Worm (Caenorhabditis elegans) whole organism, L4 larva: Measurements from ENCODE around the gene Y75B12A.2.

Experiments
- F10B5.3 ChIP-seq: sonication (generic microtip); optimal IDR thresholded peaks from 2 replicates; lab custom pipeline; 2016; ENCODE audit warnings: mild to moderate bottlenecking, missing genetic modification characterization, missing compliant biosample characterization
- F44E2.7 ChIP-seq: fragments of 200-800 bp; sonication (Bioruptor generic); IDR thresholded peaks from 2 replicates; pipeline ENCODE4 v2.1.2; 2022; ENCODE audit warnings: missing genetic modification characterization, missing compliant biosample characterization
- Y105C5A.15 ChIP-seq: fragments of 200-800 bp; sonication (Bioruptor generic); IDR thresholded peaks from 2 replicates; pipeline ENCODE4 v1.3.6; 2022; ENCODE audit warnings: missing genetic modification characterization, missing compliant biosample characterization
- Y48G9A.11 ChIP-seq: fragments of 200-800 bp; sonication (Bioruptor generic); IDR thresholded peaks from 2 replicates; pipeline ENCODE4 v1.3.6; 2022; ENCODE audit warnings: missing genetic modification reagents, missing genetic modification characterization, missing compliant biosample characterization
- ZK337.2 ChIP-seq: fragments of 200-800 bp; sonication (Bioruptor generic); IDR thresholded peaks from 2 replicates; pipeline ENCODE4 v1.3.6; 2022; ENCODE audit warnings: missing genetic modification reagents, missing genetic modification characterization, missing compliant biosample characterization
- aha-1 ChIP-seq: fragments of 150-350 bp; peaks from one replicate; lab custom pipeline; 2014; ENCODE audit warnings: missing biosample characterization, missing genetic modification characterization
- arid-1 ChIP-seq: fragments of 200-800 bp; sonication (Bioruptor generic); conservative IDR thresholded peaks from 2 replicates; pipeline ENCODE4 v1.3.6; 2022; ENCODE audit warnings: missing genetic modification reagents, missing genetic modification characterization, missing compliant biosample characterization
- attf-4 ChIP-seq: sonication (generic microtip); optimal IDR thresholded peaks from 3 replicates; lab custom pipeline; 2017; ENCODE audit warnings: missing biosample characterization, missing genetic modification characterization
- ceh-20 ChIP-seq: fragments of 200-800 bp; sonication (Bioruptor generic); IDR thresholded peaks from 2 replicates; pipeline ENCODE4 v1.3.6; 2022; ENCODE audit warnings: missing genetic modification reagents, missing genetic modification characterization, missing compliant biosample characterization
- ceh-28 ChIP-seq: fragments of 150-350 bp; optimal IDR thresholded peaks from 2 replicates; lab custom pipeline; 2014; ENCODE audit warnings: missing biosample characterization, missing genetic modification reagents, missing genetic modification characterization
- ceh-62 ChIP-seq: sonication (generic microtip); optimal IDR thresholded peaks from 2 replicates; lab custom pipeline; 2017; ENCODE audit warnings: missing biosample characterization, missing genetic modification characterization
- daf-19 ChIP-seq: fragments of 200-800 bp; sonication (Bioruptor generic); conservative IDR thresholded peaks from 2 replicates; pipeline ENCODE4 v1.3.6; 2022; ENCODE audit warnings: missing genetic modification characterization, missing compliant biosample characterization
- dve-1 ChIP-seq: sonication (generic microtip); optimal IDR thresholded peaks from 2 replicates; lab custom pipeline; 2017; ENCODE audit warnings: antibody characterized with exemption, mild to moderate bottlenecking, missing genetic modification characterization, missing compliant biosample characterization; ENCODE audit not compliant: insufficient read depth
- fkh-10 ChIP-seq: fragments of 150-350 bp; optimal IDR thresholded peaks from 2 replicates; lab custom pipeline; 2014; ENCODE audit warnings: missing biosample characterization, missing genetic modification reagents, missing genetic modification characterization
- fos-1 ChIP-seq: fragments of 150-350 bp; optimal IDR thresholded peaks from 2 replicates; lab custom pipeline; 2014; ENCODE audit warnings: missing biosample characterization, missing genetic modification characterization
- gei-8 ChIP-seq: fragments of 200-800 bp; sonication (Bioruptor generic); optimal IDR thresholded peaks from 2 replicates; lab custom pipeline; 2018; ENCODE audit warnings: mild to moderate bottlenecking, missing genetic modification characterization, missing compliant biosample characterization
- hmg-1.1 ChIP-seq: fragments of 200-800 bp; sonication (Bioruptor generic); IDR thresholded peaks from 2 replicates; pipeline ENCODE4 v1.3.6; 2022; ENCODE audit warnings: missing genetic modification reagents, missing genetic modification characterization, missing compliant biosample characterization
- lin-13 ChIP-seq: fragments of 150-350 bp; optimal IDR thresholded peaks from 2 replicates; lab custom pipeline; 2014; ENCODE audit warnings: missing biosample characterization, missing genetic modification reagents, missing genetic modification characterization
- lin-29 ChIP-seq: fragments of 200-800 bp; sonication (Bioruptor generic); IDR thresholded peaks from 2 replicates; pipeline ENCODE4 v1.3.6; 2022; ENCODE audit warnings: missing genetic modification reagents, missing genetic modification characterization, missing compliant biosample characterization
- lin-38 ChIP-seq: fragments of 200-800 bp; sonication (Bioruptor generic); IDR thresholded peaks from 2 replicates; pipeline ENCODE4 v1.3.6; 2022; ENCODE audit warnings: missing genetic modification reagents, missing genetic modification characterization, missing compliant biosample characterization
- lsy-2 ChIP-seq, 2 experiments: fragments of 150-350 bp in 1 of 2; sonication (generic microtip) in 1 of 2; optimal IDR thresholded peaks; 2 replicates each; lab custom pipeline; 2014 to 2017; ENCODE audit warnings: missing biosample characterization in 2 of 2, missing genetic modification characterization in 2 of 2
- mes-2 ChIP-seq: sonication (generic microtip); optimal IDR thresholded peaks from 2 replicates; lab custom pipeline; 2016; ENCODE audit warnings: missing genotype, mild to moderate bottlenecking, missing genetic modification characterization, missing compliant biosample characterization; ENCODE audit not compliant: poor library complexity, severe bottlenecking
- mxl-2 ChIP-seq: fragments of 200-800 bp; sonication (Bioruptor generic); conservative IDR thresholded peaks from 2 replicates; pipeline ENCODE4 v1.3.6; 2022; ENCODE audit warnings: missing genetic modification reagents, missing genetic modification characterization, missing compliant biosample characterization
- nhr-6 ChIP-seq: fragments of 150-350 bp; optimal IDR thresholded peaks from 2 replicates; lab custom pipeline; 2014; ENCODE audit warnings: missing biosample characterization, missing genetic modification characterization
- pha-4 ChIP-seq, 2 experiments: fragments of 150-350 bp in 1 of 2; fragments of 200-800 bp in 1 of 2; sonication (Bioruptor generic) in 1 of 2; IDR thresholded peaks in 1 of 2; optimal IDR thresholded peaks in 1 of 2; 2 replicates each; pipeline versions ENCODE4 v1.3.6 to Lab custom; 2014 to 2022; ENCODE audit warnings: missing genetic modification characterization in 2 of 2, missing genetic modification reagents in 2 of 2, missing biosample characterization in 1 of 2, missing compliant biosample characterization in 1 of 2
- rbr-2 ChIP-seq: sonication (generic microtip); optimal IDR thresholded peaks from 2 replicates; lab custom pipeline; 2016; ENCODE audit warnings: missing genotype, missing genetic modification characterization, missing compliant biosample characterization
- saeg-2 ChIP-seq: fragments of 200-800 bp; sonication (Bioruptor generic); IDR thresholded peaks from 2 replicates; pipeline ENCODE4 v1.3.6; 2022; ENCODE audit warnings: missing genetic modification reagents, missing genetic modification characterization, missing compliant biosample characterization
- spr-1 ChIP-seq: sonication (generic microtip); optimal IDR thresholded peaks from 2 replicates; lab custom pipeline; 2016; ENCODE audit warnings: mild to moderate bottlenecking, missing genetic modification characterization, missing compliant biosample characterization
- unc-62 ChIP-seq, 3 experiments: fragments of 150-350 bp in 1 of 3; sonication (generic microtip); optimal IDR thresholded peaks in 2 of 3; peaks in 1 of 3; 1 replicate in 1 of 3; 2 replicates in 2 of 3; lab custom pipeline; 2014 to 2017; ENCODE audit warnings: missing biosample characterization in 3 of 3, missing genetic modification characterization in 3 of 3, missing genetic modification reagents in 3 of 3, missing genotype in 1 of 3
- vab-7 ChIP-seq: fragments of 200-800 bp; sonication (Bioruptor generic); IDR thresholded peaks from 2 replicates; pipeline ENCODE4 v1.3.6; 2022; ENCODE audit warnings: missing genetic modification reagents, missing genetic modification characterization, missing compliant biosample characterization
- zag-1 ChIP-seq: fragments of 150-350 bp; optimal IDR thresholded peaks from 2 replicates; lab custom pipeline; 2014; ENCODE audit warnings: missing biosample characterization, missing genetic modification characterization
- zip-2 ChIP-seq: fragments of 150-350 bp; optimal IDR thresholded peaks from 2 replicates; lab custom pipeline; 2014; ENCODE audit warnings: missing biosample characterization, missing genetic modification characterization
- ztf-11 ChIP-seq: fragments of 150-350 bp; optimal IDR thresholded peaks from 2 replicates; lab custom pipeline; 2014; ENCODE audit warnings: missing biosample characterization, missing genetic modification characterization
- ztf-7 ChIP-seq: fragments of 150-350 bp; optimal IDR thresholded peaks from 2 replicates; lab custom pipeline; 2014; ENCODE audit warnings: missing biosample characterization, missing genetic modification characterization

Y75B12A.2 gene

DNA sequence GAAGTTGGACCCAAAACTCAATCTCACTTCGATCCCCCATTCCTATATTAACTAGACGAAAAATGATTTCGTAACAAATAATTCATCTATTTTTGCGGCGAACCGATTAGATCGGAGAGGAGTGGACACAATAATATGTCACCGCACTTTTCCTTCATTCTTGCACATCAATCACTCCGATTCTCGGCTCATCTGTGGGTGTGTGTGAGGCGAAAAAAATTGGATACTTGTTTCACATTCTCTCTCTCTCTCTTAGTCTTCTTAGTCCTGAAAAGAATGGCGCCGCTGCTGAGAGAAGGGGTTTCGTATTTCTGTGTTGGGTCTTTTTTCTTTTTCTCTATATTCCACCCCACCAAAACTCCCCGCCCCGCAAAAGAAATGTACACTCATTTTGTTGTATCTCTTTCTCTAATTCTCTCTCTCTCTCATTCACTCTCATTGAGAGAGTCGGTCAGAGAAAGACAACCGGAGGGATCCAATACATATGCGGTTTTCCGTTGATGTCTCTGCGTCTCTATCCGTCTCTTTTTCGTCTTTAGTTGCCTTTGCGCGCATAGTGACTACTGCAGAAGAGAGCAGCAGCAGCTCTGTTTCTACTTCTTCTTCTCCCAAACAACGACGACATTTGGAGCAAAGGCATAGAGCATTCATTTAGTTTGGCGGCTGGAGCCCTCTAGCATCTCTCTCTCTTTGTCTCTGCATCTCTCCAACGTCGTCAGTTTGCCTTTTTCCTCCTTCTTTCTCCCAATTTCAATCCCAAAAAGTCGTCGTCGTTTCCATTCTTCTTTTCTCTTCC is 38.1 kb upstream of the Y75B12A.2 start, which contains the start of gene unc-76 (continued):
- no peak for TF ChIP-seq ztf-7
- TF ChIP-seq ceh-62 (tag; lab: Kevin White, UChicago): no peak
- peak; percentile 55 for TF ChIP-seq ceh-20
- TF ChIP-seq arid-1 (GFP tag; lab: Robert Waterston, UW): 0 out of 2 replicates have a peak, but pooled peaks have one; percentile 32
- TF ChIP-seq lin-29 (GFP tag; lab: Robert Waterston, UW): no peak

DNA sequence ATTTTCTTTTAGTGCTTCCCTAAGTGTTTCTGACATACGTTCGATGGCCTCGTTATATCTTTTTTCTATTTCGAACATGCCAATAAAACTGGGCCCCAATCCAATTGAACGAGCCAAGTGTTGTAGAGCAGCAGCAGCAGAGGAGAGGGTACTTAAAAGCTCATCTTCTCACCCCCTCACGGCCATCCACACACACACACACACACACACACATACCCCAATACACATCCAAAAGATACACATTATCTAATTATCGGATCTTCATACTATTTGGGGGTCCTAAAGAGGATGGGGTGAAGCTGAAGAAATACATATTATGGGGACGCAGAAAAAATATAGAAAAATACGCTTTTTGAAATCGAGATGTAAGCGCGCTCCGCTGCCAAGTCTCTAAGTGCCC is 36.6 kb upstream of the Y75B12A.2 start:
- TF ChIP-seq daf-19 (GFP tag; lab: Robert Waterston, UW) (no peak), aha-1 (tag; lab: Kevin White, UChicago) (peak; percentile 71), zip-2 (tag; lab: Kevin White, UChicago) (no peak)

DNA sequence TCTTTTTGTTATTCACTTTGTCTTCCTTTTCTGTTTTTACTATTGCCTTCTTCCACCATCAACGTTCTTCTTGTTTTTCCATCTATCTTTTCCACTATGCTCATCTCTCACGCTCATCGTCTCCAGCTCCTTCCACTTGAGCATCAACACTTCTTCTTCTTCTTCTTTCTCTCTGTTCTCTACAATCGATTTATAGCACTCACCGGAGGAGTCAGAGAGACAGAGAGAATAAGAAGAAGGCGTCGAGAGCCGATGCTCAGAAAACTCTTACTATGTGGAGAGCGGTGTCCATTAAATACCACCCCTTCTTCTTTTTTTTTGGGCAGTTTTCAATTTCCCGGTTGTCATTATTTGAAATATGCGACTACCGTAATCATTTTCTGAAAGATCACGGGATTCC is 34.5 kb upstream of the Y75B12A.2 start:
- TF ChIP-seq mxl-2 (GFP tag; lab: Robert Waterston, UW) (no peak), ztf-11 (tag; lab: Kevin White, UChicago) (no peak), pha-4 (GFP tag; IDR thresholded peaks at IDR 0.05; lab: Robert Waterston, UW) (no peak), pha-4 (tag; optimal IDR thresholded peaks at IDR 0.05; lab: Kevin White, UChicago) (no peak), F44E2.7 (GFP tag; lab: Robert Waterston, UW) (no peak), lsy-2 (tag; optimal IDR thresholded peaks at IDR 0.05; lab: Kevin White, UChicago) (peak in 1 of 2 experiments; percentile 32), unc-62 (GFP tag; optimal IDR thresholded peaks at IDR 0.05 in 1 of 2; lab: Kevin White, UChicago) (peak in 1 of 2 experiments; percentile 25), unc-62 (tag; optimal IDR thresholded peaks at IDR 0.05; lab: Kevin White, UChicago) (no peak), dve-1 (tag; lab: Kevin White, UChicago) (no peak), mes-2 (tag; lab: Kevin White, UChicago) (peak; percentile 10), nhr-6 (tag; lab: Kevin White, UChicago) (no peak), ZK337.2 (no peak), rbr-2 (tag; lab: Kevin White, UChicago) (peak; percentile 43), attf-4 (tag; lab: Kevin White, UChicago) (no peak), fkh-10 (GFP tag; lab: Kevin White, UChicago) (peak; percentile 82), vab-7 (GFP tag; lab: Robert Waterston, UW) (no peak), lin-38 (GFP tag; lab: Robert Waterston, UW) (no peak), spr-1 (tag; lab: Kevin White, UChicago) (no peak), zag-1 (tag; lab: Kevin White, UChicago) (no peak), gei-8 (GFP tag; lab: Kevin White, UChicago) (no peak), aha-1 (tag; lab: Kevin White, UChicago) (peak; percentile 80), Y105C5A.15 (GFP tag; lab: Robert Waterston, UW) (no peak), lin-13 (GFP tag; lab: Kevin White, UChicago) (no peak), saeg-2 (GFP tag; lab: Robert Waterston, UW) (no peak), Y48G9A.11 (no peak), hmg-1.1 (GFP tag; lab: Robert Waterston, UW) (peak; percentile 65), ceh-28 (tag; lab: Kevin White, UChicago) (peak; percentile 35), F10B5.3 (no peak), arid-1 (GFP tag; lab: Robert Waterston, UW) (no peak), fos-1 (tag; lab: Kevin White, UChicago) (no peak)
